Worm (Caenorhabditis elegans) whole organism, late embryonic: ENCODE results near the gene gspd-1.

Experiments
- C08G9.2 ChIP-seq: sonication (generic microtip); optimal IDR thresholded peaks from 2 replicates; lab custom pipeline; 2016; ENCODE audit warnings: mild to moderate bottlenecking, missing genetic modification characterization, moderate library complexity, missing compliant biosample characterization
- C38D4.7 ChIP-seq: fragments of 200-800 bp; sonication (Bioruptor generic); optimal IDR thresholded peaks from 2 replicates; lab custom pipeline; 2018; ENCODE audit warnings: mild to moderate bottlenecking, missing genetic modification characterization, moderate library complexity, missing compliant biosample characterization
- F13H6.1 ChIP-seq: sonication (generic microtip); optimal IDR thresholded peaks from 2 replicates; lab custom pipeline; 2016; ENCODE audit warnings: missing genetic modification characterization, missing compliant biosample characterization
- K09A11.1 ChIP-seq: sonication (generic microtip); optimal IDR thresholded peaks from 2 replicates; lab custom pipeline; 2017; ENCODE audit warnings: antibody characterized with exemption, mild to moderate bottlenecking, missing genetic modification characterization, missing compliant biosample characterization; ENCODE audit not compliant: insufficient read depth
- Y22D7AL.16 ChIP-seq: sonication (generic microtip); optimal IDR thresholded peaks from 2 replicates; lab custom pipeline; 2016; ENCODE audit warnings: missing genetic modification characterization, missing compliant biosample characterization
- ahr-1 ChIP-seq: sonication (generic microtip); optimal IDR thresholded peaks from 2 replicates; lab custom pipeline; 2016; ENCODE audit warnings: missing genetic modification characterization, missing compliant biosample characterization
- ama-1 ChIP-seq: fragments of 150-350 bp; optimal IDR thresholded peaks from 2 replicates; lab custom pipeline; 2014
- ceh-19 ChIP-seq: fragments of 200-800 bp; sonication (Bioruptor generic); optimal IDR thresholded peaks from 2 replicates; lab custom pipeline; 2018; ENCODE audit warnings: mild to moderate bottlenecking, missing genetic modification characterization, missing compliant biosample characterization
- ceh-31 ChIP-seq: sonication (generic microtip); optimal IDR thresholded peaks from 2 replicates; lab custom pipeline; 2016; ENCODE audit warnings: missing genetic modification characterization, missing compliant biosample characterization
- ceh-48 ChIP-seq: sonication (generic microtip); optimal IDR thresholded peaks from 2 replicates; lab custom pipeline; 2016; ENCODE audit warnings: missing genetic modification characterization, inconsistent platforms, missing compliant biosample characterization
- ceh-6 ChIP-seq: fragments of 200-800 bp; sonication (Bioruptor generic); optimal IDR thresholded peaks from 2 replicates; lab custom pipeline; 2018; ENCODE audit warnings: mild to moderate bottlenecking, missing genetic modification characterization, missing compliant biosample characterization
- che-1 ChIP-seq: sonication (generic microtip); optimal IDR thresholded peaks from 2 replicates; lab custom pipeline; 2016; ENCODE audit warnings: mild to moderate bottlenecking, missing genetic modification characterization, missing compliant biosample characterization
- dve-1 ChIP-seq: sonication (generic microtip); optimal IDR thresholded peaks from 2 replicates; lab custom pipeline; 2017; ENCODE audit warnings: antibody characterized with exemption, mild to moderate bottlenecking, missing genetic modification characterization, missing compliant biosample characterization
- elt-2 ChIP-seq: sonication (generic microtip); optimal IDR thresholded peaks from 2 replicates; lab custom pipeline; 2016; ENCODE audit warnings: missing genetic modification reagents, missing genetic modification characterization, missing compliant biosample characterization
- elt-4 ChIP-seq: sonication (generic microtip); optimal IDR thresholded peaks from 2 replicates; lab custom pipeline; 2016; ENCODE audit warnings: missing genetic modification characterization, missing compliant biosample characterization
- ets-4 ChIP-seq: sonication (generic microtip); optimal IDR thresholded peaks from 2 replicates; lab custom pipeline; 2016; ENCODE audit warnings: missing genetic modification characterization, missing compliant biosample characterization
- fax-1 ChIP-seq: sonication (generic microtip); optimal IDR thresholded peaks from 2 replicates; lab custom pipeline; 2016; ENCODE audit warnings: missing genotype, missing genetic modification characterization, missing compliant biosample characterization
- fkh-10 ChIP-seq: fragments of 150-350 bp; optimal IDR thresholded peaks from 2 replicates; lab custom pipeline; 2014; ENCODE audit warnings: missing biosample characterization, missing genetic modification reagents, missing genetic modification characterization
- fkh-6 ChIP-seq: sonication (generic microtip); optimal IDR thresholded peaks from 2 replicates; lab custom pipeline; 2016; ENCODE audit warnings: missing genetic modification characterization, missing compliant biosample characterization
- hlh-15 ChIP-seq: sonication (generic microtip); optimal IDR thresholded peaks from 2 replicates; lab custom pipeline; 2016; ENCODE audit warnings: missing genetic modification characterization, missing compliant biosample characterization
- lin-11 ChIP-seq: fragments of 200-800 bp; sonication (Bioruptor generic); optimal IDR thresholded peaks from 2 replicates; lab custom pipeline; 2018; ENCODE audit warnings: mild to moderate bottlenecking, missing genetic modification characterization, missing compliant biosample characterization
- nfya-1 ChIP-seq: sonication (generic microtip); optimal IDR thresholded peaks from 2 replicates; lab custom pipeline; 2017; ENCODE audit warnings: missing genetic modification characterization, mild to moderate bottlenecking, missing compliant biosample characterization, antibody characterized with exemption, moderate library complexity
- nhr-11 ChIP-seq: fragments of 150-350 bp; optimal IDR thresholded peaks from 2 replicates; lab custom pipeline; 2014; ENCODE audit warnings: missing biosample characterization, missing genetic modification characterization
- pax-1 ChIP-seq: fragments of 150-350 bp; optimal IDR thresholded peaks from 2 replicates; lab custom pipeline; 2014; ENCODE audit warnings: missing biosample characterization, missing genetic modification characterization
- pha-2 ChIP-seq: sonication (generic microtip); optimal IDR thresholded peaks from 2 replicates; lab custom pipeline; 2017; ENCODE audit warnings: mild to moderate bottlenecking, missing genetic modification characterization, missing compliant biosample characterization
- pha-4 ChIP-seq: fragments of 150-350 bp; optimal IDR thresholded peaks from 2 replicates; lab custom pipeline; 2018; ENCODE audit warnings: missing biosample characterization, missing genetic modification reagents, missing genetic modification characterization
- pros-1 ChIP-seq: fragments of 150-350 bp; optimal IDR thresholded peaks from 2 replicates; lab custom pipeline; 2014; ENCODE audit warnings: missing biosample characterization, missing genetic modification reagents, missing genetic modification characterization
- rnt-1 ChIP-seq: sonication (generic microtip); optimal IDR thresholded peaks from 2 replicates; lab custom pipeline; 2016; ENCODE audit warnings: missing genetic modification characterization, missing compliant biosample characterization
- sox-2 ChIP-seq: fragments of 200-800 bp; sonication (Bioruptor generic); IDR thresholded peaks from 2 replicates; pipeline ENCODE4 v1.3.6; 2022; ENCODE audit warnings: missing genetic modification reagents, missing genetic modification characterization, missing compliant biosample characterization
- syd-9 ChIP-seq: sonication (generic microtip); optimal IDR thresholded peaks from 2 replicates; lab custom pipeline; 2016; ENCODE audit warnings: mild to moderate bottlenecking, missing genetic modification characterization, moderate library complexity, missing compliant biosample characterization
- tbx-2 ChIP-seq: sonication (generic microtip); optimal IDR thresholded peaks from 2 replicates; lab custom pipeline; 2016; ENCODE audit warnings: missing genetic modification characterization, missing compliant biosample characterization
- ttx-3 ChIP-seq: sonication (generic microtip); optimal IDR thresholded peaks from 2 replicates; lab custom pipeline; 2016; ENCODE audit warnings: missing genetic modification reagents, missing genetic modification characterization, missing compliant biosample characterization
- unc-42 ChIP-seq: sonication (generic microtip); optimal IDR thresholded peaks from 2 replicates; lab custom pipeline; 2016; ENCODE audit warnings: missing genotype, missing genetic modification characterization, missing compliant biosample characterization
- unc-55 ChIP-seq: sonication (generic microtip); optimal IDR thresholded peaks from 2 replicates; lab custom pipeline; 2017; ENCODE audit warnings: missing biosample characterization, missing genetic modification reagents, missing genetic modification characterization
- unc-86 ChIP-seq: sonication (generic microtip); optimal IDR thresholded peaks from 2 replicates; lab custom pipeline; 2016; ENCODE audit warnings: missing genetic modification characterization, missing compliant biosample characterization
- ztf-16 ChIP-seq: sonication (generic microtip); optimal IDR thresholded peaks from 2 replicates; lab custom pipeline; 2017; ENCODE audit warnings: missing genetic modification characterization, missing compliant biosample characterization

Gene gspd-1

ce11 chrIV:11288965-11289364 lies 28.3 kb upstream of the gspd-1 start:
- no peak for TF ChIP-seq dve-1 (tag; lab: Kevin White, UChicago)
- TF ChIP-seq elt-2 (tag; lab: Kevin White, UChicago), result peak; percentile 54
- no peak for TF ChIP-seq ceh-6 (GFP tag; lab: Kevin White, UChicago)
- no peak for TF ChIP-seq syd-9 (tag; lab: Kevin White, UChicago)
- no peak for TF ChIP-seq ahr-1 (tag; lab: Kevin White, UChicago)
- no peak for TF ChIP-seq unc-86 (tag; lab: Kevin White, UChicago)

- no peak for TF ChIP-seq fkh-6 (tag; lab: Kevin White, UChicago)
- no peak for TF ChIP-seq rnt-1
- TF ChIP-seq ceh-19 (GFP tag; lab: Kevin White, UChicago), result no peak
- no peak for TF ChIP-seq ttx-3 (tag; lab: Kevin White, UChicago)
- TF ChIP-seq sox-2 (GFP tag; lab: Robert Waterston, UW), result no peak
- no peak for TF ChIP-seq unc-55 (GFP tag; lab: Kevin White, UChicago)
- TF ChIP-seq tbx-2 (tag; lab: Kevin White, UChicago), result no peak
- TF ChIP-seq pax-1, result no peak
- TF ChIP-seq unc-86 (tag; lab: Kevin White, UChicago), result no peak
- TF ChIP-seq ztf-16 (tag; lab: Kevin White, UChicago), result no peak
- TF ChIP-seq nfya-1 (tag; lab: Kevin White, UChicago), result no peak
- no peak for TF ChIP-seq C38D4.7 (GFP tag; lab: Kevin White, UChicago)
- no peak for TF ChIP-seq fax-1
- no peak for TF ChIP-seq che-1 (tag; lab: Kevin White, UChicago)
- no peak for TF ChIP-seq F13H6.1
- no peak for TF ChIP-seq pha-2
- no peak for TF ChIP-seq elt-4
- TF ChIP-seq pros-1 (tag; lab: Kevin White, UChicago), result no peak
- no peak for TF ChIP-seq ceh-6 (GFP tag; lab: Kevin White, UChicago)
- no peak for TF ChIP-seq hlh-15 (tag; lab: Kevin White, UChicago)
- TF ChIP-seq, all 69 proteins: peak for 0
Observed at ce11 chrIV:11296787-11297186, 20.4 kb upstream of the gspd-1 start, which contains the start of gene mttu-1. mttu-1 (minus strand) TSS chrIV:11296887.

- no peak for TF ChIP-seq nhr-11 (tag; lab: Kevin White, UChicago)
- no peak for TF ChIP-seq pros-1 (tag; lab: Kevin White, UChicago)
- no peak for TF ChIP-seq pha-4
- TF ChIP-seq C08G9.2, result no peak
- TF ChIP-seq ama-1 (lab: Kevin White, UChicago), result no peak
- TF ChIP-seq tbx-2 (tag; lab: Kevin White, UChicago), result peak; percentile 21
- TF ChIP-seq hlh-15 (tag; lab: Kevin White, UChicago), result no peak
- TF ChIP-seq elt-2 (tag; lab: Kevin White, UChicago), result no peak
- TF ChIP-seq unc-42 (tag; lab: Kevin White, UChicago), result peak; percentile 56
- peak; percentile 11 for TF ChIP-seq nfya-1 (tag; lab: Kevin White, UChicago)
- TF ChIP-seq fkh-10 (GFP tag; lab: Kevin White, UChicago), result no peak
- TF ChIP-seq Y22D7AL.16 (tag; lab: Kevin White, UChicago), result no peak
- TF ChIP-seq ceh-31 (tag; lab: Kevin White, UChicago), result no peak
- TF ChIP-seq ceh-48 (tag; lab: Kevin White, UChicago), result peak; percentile 71
- no peak for TF ChIP-seq ets-4 (tag; lab: Kevin White, UChicago)
- TF ChIP-seq, all 69 proteins: peak for 4
Observed at ce11 chrIV:11298154-11299086, 18.8 kb upstream of the gspd-1 start, which contains the start of the genes B0035.15 and dnj-1. B0035.15 (minus strand) TSS chrIV:11298252. dnj-1 (plus strand) TSS chrIV:11299036.

DNA sequence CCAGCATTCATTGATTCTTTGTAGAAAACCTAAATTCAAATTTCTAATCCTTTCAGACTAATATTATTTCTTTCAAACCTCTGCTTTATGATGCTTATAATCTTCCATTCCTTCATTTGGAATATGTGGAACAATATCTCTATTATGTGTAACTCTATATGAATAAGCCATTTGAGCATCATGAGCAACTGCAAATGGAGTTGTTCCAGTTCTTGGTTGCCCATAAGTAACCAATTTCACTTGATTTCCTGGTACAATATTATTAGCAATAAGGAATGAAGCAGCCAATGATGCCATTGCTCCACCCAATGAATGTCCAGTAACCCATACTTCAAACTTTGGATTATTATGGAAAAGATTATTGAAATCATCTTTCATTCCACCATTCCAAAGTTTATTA lies 12.2 kb upstream of the gspd-1 start:
- no peak for TF ChIP-seq unc-55 (GFP tag; lab: Kevin White, UChicago)
- TF ChIP-seq K09A11.1 (tag; lab: Kevin White, UChicago), result no peak
- TF ChIP-seq ceh-19 (GFP tag; lab: Kevin White, UChicago), result no peak
- no peak for TF ChIP-seq nfya-1 (tag; lab: Kevin White, UChicago)
- TF ChIP-seq ceh-31 (tag; lab: Kevin White, UChicago), result no peak
- no peak for TF ChIP-seq ahr-1 (tag; lab: Kevin White, UChicago)
- no peak for TF ChIP-seq unc-86 (tag; lab: Kevin White, UChicago)
- no peak for TF ChIP-seq lin-11 (tag; lab: Kevin White, UChicago)
- no peak for TF ChIP-seq ceh-48 (tag; lab: Kevin White, UChicago)
- TF ChIP-seq, all 69 proteins: peak for 0
